Fruit fly (Drosophila melanogaster) whole organism, embryonic: Measurements from ENCODE around the gene CG9497.

ENCODE experiments used
- CG10267 ChIP-seq: fragments of 200-800 bp; sonication (Bioruptor generic); optimal IDR thresholded peaks from 2 replicates; lab custom pipeline; 2018; ENCODE audit warnings: missing biosample characterization, mild to moderate bottlenecking, missing genetic modification characterization, moderate library complexity
- CG10366 ChIP-seq: fragments of 200-800 bp; sonication (Bioruptor generic); IDR thresholded peaks from 2 replicates; pipeline ENCODE4 v1.3.6; 2022; ENCODE audit warnings: missing biosample characterization, missing genetic modification characterization
- CG11398 ChIP-seq: fragments of 200-800 bp; sonication (Bioruptor generic); optimal IDR thresholded peaks from 2 replicates; lab custom pipeline; 2016; ENCODE audit warnings: missing biosample characterization, missing genetic modification characterization
- CG12219 ChIP-seq: fragments of 200-800 bp; sonication (Bioruptor generic); optimal IDR thresholded peaks from 3 replicates; lab custom pipeline; 2018; ENCODE audit warnings: missing biosample characterization, mild to moderate bottlenecking, missing genetic modification characterization
- CG13296 ChIP-seq: fragments of 200-800 bp; sonication (Bioruptor generic); optimal IDR thresholded peaks from 3 replicates; lab custom pipeline; 2018; ENCODE audit warnings: missing biosample characterization, mild to moderate bottlenecking, missing genetic modification characterization
- CG15073 ChIP-seq: fragments of 200-800 bp; sonication (Bioruptor generic); optimal IDR thresholded peaks from 2 replicates; lab custom pipeline; 2016; ENCODE audit warnings: missing biosample characterization, missing genetic modification characterization
- CG17328 ChIP-seq: fragments of 200-800 bp; sonication (Bioruptor generic); IDR thresholded peaks from 2 replicates; pipeline ENCODE4 v1.3.6; 2022; ENCODE audit warnings: missing biosample characterization, missing genetic modification characterization
- CG17385 ChIP-seq: fragments of 200-800 bp; sonication (Bioruptor generic); optimal IDR thresholded peaks from 3 replicates; lab custom pipeline; 2018; ENCODE audit warnings: missing biosample characterization, mild to moderate bottlenecking, missing genetic modification characterization
- CG18011 ChIP-seq: fragments of 200-800 bp; sonication (Bioruptor generic); optimal IDR thresholded peaks from 2 replicates; lab custom pipeline; 2017; ENCODE audit warnings: missing biosample characterization, missing genetic modification characterization, mild to moderate bottlenecking, moderate library complexity, missing genotype
- CG2678 ChIP-seq: fragments of 200-800 bp; sonication (Bioruptor generic); optimal IDR thresholded peaks from 3 replicates; lab custom pipeline; 2019; ENCODE audit warnings: missing biosample characterization, mild to moderate bottlenecking, missing genetic modification characterization, moderate library complexity
- CG2875 ChIP-seq: fragments of 200-800 bp; sonication (Bioruptor generic); optimal IDR thresholded peaks from 2 replicates; lab custom pipeline; 2017; ENCODE audit warnings: missing biosample characterization, mild to moderate bottlenecking, missing genetic modification characterization, missing genetic modification reagents
- CG33557 ChIP-seq: fragments of 200-800 bp; sonication (Bioruptor generic); optimal IDR thresholded peaks from 2 replicates; lab custom pipeline; 2019; ENCODE audit warnings: missing biosample characterization, mild to moderate bottlenecking, missing genetic modification characterization, moderate library complexity
- CG34376 ChIP-seq: fragments of 200-800 bp; sonication (Bioruptor generic); optimal IDR thresholded peaks from 2 replicates; lab custom pipeline; 2018; ENCODE audit warnings: missing biosample characterization, mild to moderate bottlenecking, missing genetic modification characterization
- CG4424 ChIP-seq: fragments of 200-800 bp; sonication (Bioruptor generic); optimal IDR thresholded peaks from 3 replicates; lab custom pipeline; 2016; ENCODE audit warnings: missing biosample characterization, missing genetic modification characterization
- CG5180 ChIP-seq: fragments of 200-800 bp; sonication (Bioruptor generic); optimal IDR thresholded peaks from 3 replicates; lab custom pipeline; 2017; ENCODE audit warnings: missing biosample characterization, missing genetic modification characterization, mild to moderate bottlenecking, moderate library complexity, missing genetic modification reagents
- CG6175 ChIP-seq: fragments of 200-800 bp; sonication (Bioruptor generic); IDR thresholded peaks from 3 replicates; pipeline ENCODE4 v1.3.6; 2022; ENCODE audit warnings: missing biosample characterization, missing genetic modification characterization
- CG6272 ChIP-seq: fragments of 200-800 bp; sonication (Bioruptor generic); IDR thresholded peaks from 2 replicates; pipeline ENCODE4 v1.3.6; 2022; ENCODE audit warnings: missing biosample characterization, missing genetic modification characterization
- CG8924 ChIP-seq: fragments of 200-800 bp; optimal IDR thresholded peaks from 3 replicates; lab custom pipeline; 2019; ENCODE audit warnings: missing biosample characterization, mild to moderate bottlenecking, missing genetic modification characterization, moderate library complexity
- CTCF ChIP-seq: fragments of 200-800 bp; sonication (Bioruptor generic); optimal IDR thresholded peaks from 2 replicates; lab custom pipeline; 2017; ENCODE audit warnings: missing biosample characterization, mild to moderate bottlenecking, missing genetic modification characterization, moderate library complexity
- D19B ChIP-seq: fragments of 200-800 bp; sonication (Bioruptor generic); optimal IDR thresholded peaks from 2 replicates; lab custom pipeline; 2017; ENCODE audit warnings: missing biosample characterization, mild to moderate bottlenecking, missing genetic modification characterization
- Doc2 ChIP-seq: fragments of 200-800 bp; sonication (Bioruptor generic); IDR thresholded peaks from 2 replicates; pipeline ENCODE4 v1.3.6; 2022; ENCODE audit warnings: missing biosample characterization, missing genetic modification characterization
- Ets65A ChIP-seq: fragments of 200-800 bp; sonication (Bioruptor generic); peaks from one replicate; lab custom pipeline; 2016; ENCODE audit warnings: missing biosample characterization, missing genetic modification characterization
- GATAe ChIP-seq: fragments of 200-800 bp; sonication (Bioruptor generic); conservative IDR thresholded peaks from 2 replicates; pipeline ENCODE4 v1.3.6; 2022; ENCODE audit warnings: missing biosample characterization, missing genetic modification characterization
- NFAT ChIP-seq: fragments of 200-800 bp; sonication (Bioruptor generic); IDR thresholded peaks from 2 replicates; pipeline ENCODE4 v1.3.6; 2022; ENCODE audit warnings: missing biosample characterization, missing genetic modification characterization
- Nf-YB ChIP-seq: fragments of 200-800 bp; sonication (Bioruptor generic); optimal IDR thresholded peaks from 3 replicates; lab custom pipeline; 2019; ENCODE audit warnings: missing biosample characterization, mild to moderate bottlenecking, missing genetic modification characterization, moderate library complexity
- Optix ChIP-seq: fragments of 200-800 bp; sonication (Bioruptor generic); IDR thresholded peaks from 3 replicates; pipeline ENCODE4 v1.3.6; 2022; ENCODE audit warnings: missing biosample characterization, missing genetic modification characterization
- al ChIP-seq: fragments of 200-800 bp; sonication (Bioruptor generic); IDR thresholded peaks from 2 replicates; pipeline ENCODE4 v1.3.6; 2022; ENCODE audit warnings: missing biosample characterization, missing genetic modification characterization
- az2 ChIP-seq: fragments of 200-800 bp; sonication (Bioruptor generic); optimal IDR thresholded peaks from 3 replicates; lab custom pipeline; 2016; ENCODE audit warnings: missing biosample characterization, missing genetic modification characterization
- bcd ChIP-seq: fragments of 200-800 bp; sonication (Bioruptor generic); optimal IDR thresholded peaks from 2 replicates; lab custom pipeline; 2017; ENCODE audit warnings: missing biosample characterization, mild to moderate bottlenecking, missing genetic modification characterization
- crol ChIP-seq: fragments of 200-800 bp; sonication (Bioruptor generic); IDR thresholded peaks from 2 replicates; pipeline ENCODE4 v1.3.6; 2022; ENCODE audit warnings: missing biosample characterization, missing genetic modification characterization
- ewg ChIP-seq: fragments of 200-800 bp; sonication (Bioruptor generic); optimal IDR thresholded peaks from 3 replicates; lab custom pipeline; 2017; ENCODE audit warnings: mild to moderate bottlenecking, missing biosample characterization, missing genetic modification reagents, missing genetic modification characterization
- exex ChIP-seq: fragments of 200-800 bp; sonication (Bioruptor generic); optimal IDR thresholded peaks from 4 replicates; lab custom pipeline; 2018; ENCODE audit warnings: missing biosample characterization, mild to moderate bottlenecking, missing genetic modification characterization, moderate library complexity
- ham ChIP-seq: fragments of 200-800 bp; sonication (Bioruptor generic); IDR thresholded peaks from 2 replicates; pipeline ENCODE4 v1.3.6; 2022; ENCODE audit warnings: missing biosample characterization, missing genetic modification characterization
- kay ChIP-seq: fragments of 200-800 bp; sonication (Bioruptor generic); optimal IDR thresholded peaks from 2 replicates; lab custom pipeline; 2016; ENCODE audit warnings: missing biosample characterization, missing genetic modification characterization
- ken ChIP-seq: fragments of 200-800 bp; sonication (Bioruptor generic); IDR thresholded peaks from 3 replicates; pipeline ENCODE4 v1.3.6; 2022; ENCODE audit warnings: missing biosample characterization, missing genetic modification characterization
- pan ChIP-seq, 4 experiments: fragments of >200 bp in 3 of 4; fragments of 200-800 bp in 1 of 4; sonication (Bioruptor generic) in 1 of 4; optimal IDR thresholded peaks in 3 of 4; IDR thresholded peaks in 1 of 4; 2 replicates each; pipeline versions ENCODE4 v1.3.6 to Lab custom; 2017 to 2022; ENCODE audit warnings: missing biosample characterization in 2 of 4, missing genetic modification characterization in 2 of 4, mixed read lengths in 1 of 4
- repo ChIP-seq: fragments of 200-800 bp; sonication (Bioruptor generic); optimal IDR thresholded peaks from 2 replicates; lab custom pipeline; 2016; ENCODE audit warnings: missing biosample characterization, missing genetic modification characterization
- slp2 ChIP-seq: fragments of 200-800 bp; sonication (Bioruptor generic); optimal IDR thresholded peaks from 2 replicates; lab custom pipeline; 2016; ENCODE audit warnings: missing biosample characterization, missing genetic modification characterization
- so ChIP-seq: fragments of 200-800 bp; sonication (Bioruptor generic); IDR thresholded peaks from 3 replicates; pipeline ENCODE4 v1.3.6; 2022; ENCODE audit warnings: missing biosample characterization, missing genetic modification characterization
- tap ChIP-seq: fragments of 200-800 bp; optimal IDR thresholded peaks from 3 replicates; lab custom pipeline; 2019; ENCODE audit warnings: missing biosample characterization, mild to moderate bottlenecking, missing genetic modification characterization, moderate library complexity
- unpg ChIP-seq: fragments of 200-800 bp; sonication (Bioruptor generic); optimal IDR thresholded peaks from 3 replicates; lab custom pipeline; 2018; ENCODE audit warnings: missing biosample characterization, mild to moderate bottlenecking, missing genetic modification characterization, moderate library complexity

The CG9497 gene

DNA sequence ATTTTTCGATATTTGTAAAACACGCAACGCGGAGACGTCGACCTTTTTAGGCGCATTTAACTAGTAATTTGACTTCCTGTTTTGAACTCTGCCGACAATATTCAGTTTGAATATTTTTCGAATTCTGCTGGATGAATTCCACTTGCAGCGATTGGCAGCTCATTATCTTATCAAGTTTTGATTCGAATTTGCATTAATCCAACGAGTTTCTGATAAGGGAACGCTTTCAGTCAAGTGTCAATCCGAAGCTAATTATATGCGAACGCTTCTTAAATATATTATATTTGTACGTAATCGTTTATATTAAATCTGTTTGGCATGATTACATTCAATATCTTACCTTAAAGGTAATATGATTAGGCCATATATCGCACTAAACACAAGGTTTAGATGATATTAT lies at the start of gene CG9497:
CG9497 (minus strand) TSS at position 101 of the 400 bp plus-strand sequence.
- no peak for TF ChIP-seq CG10267 (tag; lab: Kevin White, UChicago)
- TF ChIP-seq CG8924 = no peak
- TF ChIP-seq exex (tag; lab: Kevin White, UChicago) = peak; percentile 22
- no peak for TF ChIP-seq az2 (GFP tag; lab: Kevin White, UChicago)

DNA sequence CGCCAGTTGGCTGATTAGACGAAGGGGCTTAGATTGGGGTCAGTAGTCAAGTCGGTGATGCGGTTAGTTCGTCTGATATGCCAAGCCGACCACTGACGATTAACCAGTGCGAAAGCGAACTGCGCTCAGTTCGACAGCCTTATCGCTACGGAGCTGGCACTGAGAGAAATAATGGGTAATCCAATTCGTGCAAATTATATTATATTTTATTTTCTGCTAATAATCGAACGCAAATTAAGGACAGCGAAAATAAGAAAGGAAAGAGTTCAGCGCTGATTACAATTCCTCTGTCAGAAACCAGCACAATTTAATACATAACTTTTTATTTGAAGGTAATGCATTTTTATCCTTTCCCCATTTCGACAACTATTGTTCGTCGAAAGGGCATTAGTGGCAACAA lies 48.9 kb upstream of the CG9497 start, which contains the start of gene CG42369:
CG42369 (minus strand) TSS at position 101 of the 400 bp plus-strand sequence.
- no peak for TF ChIP-seq pan (optimal IDR thresholded peaks at IDR 0.05; lab: Kevin White, UChicago)
- no peak for TF ChIP-seq pan (GFP tag; optimal IDR thresholded peaks at IDR 0.05 in 1 of 2, IDR thresholded peaks at IDR 0.05 in 1 of 2)
- no peak for TF ChIP-seq CG5180 (GFP tag; lab: Kevin White, UChicago)
- TF ChIP-seq CG15073 (GFP tag; lab: Kevin White, UChicago) = no peak
- no peak for TF ChIP-seq CG11398 (GFP tag; lab: Kevin White, UChicago)
- TF ChIP-seq CG33557 = no peak
- TF ChIP-seq ken = no peak
- no peak for TF ChIP-seq CG34376
- no peak for TF ChIP-seq slp2 (GFP tag; lab: Kevin White, UChicago)
- no peak for TF ChIP-seq CG2678 (tag; lab: Kevin White, UChicago)
- TF ChIP-seq unpg (GFP tag; lab: Kevin White, UChicago) = no peak
- TF ChIP-seq CG6272 = no peak
- TF ChIP-seq CG10366 = no peak
- TF ChIP-seq Optix (GFP tag; lab: Robert Waterston, UW) = no peak
- no peak for TF ChIP-seq Doc2 (GFP tag; lab: Robert Waterston, UW)
- TF ChIP-seq, all 482 proteins: peak for 0

DNA sequence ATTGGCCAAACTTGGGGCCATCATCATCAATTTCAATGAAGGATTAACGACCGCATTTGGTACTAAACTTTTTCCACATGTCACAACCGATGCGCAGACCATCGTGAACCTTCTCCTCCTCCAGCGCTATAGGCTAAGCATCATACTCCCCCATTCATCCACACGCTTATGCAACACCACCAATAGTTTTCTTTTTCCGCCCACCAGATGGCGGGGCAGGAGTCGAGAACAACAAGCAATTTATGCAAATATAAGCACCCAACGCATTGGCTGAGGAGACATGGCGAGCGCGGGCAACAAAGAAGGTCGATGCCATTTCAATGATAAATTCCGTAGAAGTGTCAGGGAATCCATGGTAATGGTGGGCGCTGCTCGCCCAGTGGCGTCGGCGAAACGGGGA lies 43.2 kb upstream of the CG9497 start:
- TF ChIP-seq CG17385 (GFP tag; lab: Kevin White, UChicago) (no peak), NFAT (GFP tag; lab: Robert Waterston, UW) (0 out of 2 replicates have a peak, but pooled peaks have one; percentile 2), al (GFP tag; lab: Robert Waterston, UW) (no peak), D19B (GFP tag; lab: Kevin White, UChicago) (no peak), CTCF (GFP tag; lab: Kevin White, UChicago) (peak; percentile 74), GATAe (no peak), bcd (GFP tag; lab: Kevin White, UChicago) (no peak), CG12219 (GFP tag; lab: Kevin White, UChicago) (no peak)

DNA sequence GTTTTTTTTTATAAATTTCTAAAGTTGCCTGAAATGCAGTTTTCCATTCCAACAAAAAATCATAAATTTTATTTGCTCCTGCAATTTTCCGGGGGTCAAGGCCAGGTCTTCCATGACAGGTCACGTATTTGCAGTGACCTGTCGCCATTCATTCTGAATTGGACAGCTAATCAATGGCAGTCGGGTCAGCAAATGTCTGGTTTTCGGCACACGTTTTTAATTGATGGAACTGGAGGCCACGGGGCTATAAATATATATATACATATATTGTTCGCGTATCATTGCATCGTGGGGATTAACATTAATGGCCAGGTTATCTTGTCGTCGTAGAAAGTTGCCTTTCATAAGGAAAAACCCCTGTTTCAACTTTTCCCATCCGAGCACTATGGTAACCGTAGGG lies 38.8 kb upstream of the CG9497 start:
- TF ChIP-seq ham (GFP tag; lab: Robert Waterston, UW) = no peak

DNA sequence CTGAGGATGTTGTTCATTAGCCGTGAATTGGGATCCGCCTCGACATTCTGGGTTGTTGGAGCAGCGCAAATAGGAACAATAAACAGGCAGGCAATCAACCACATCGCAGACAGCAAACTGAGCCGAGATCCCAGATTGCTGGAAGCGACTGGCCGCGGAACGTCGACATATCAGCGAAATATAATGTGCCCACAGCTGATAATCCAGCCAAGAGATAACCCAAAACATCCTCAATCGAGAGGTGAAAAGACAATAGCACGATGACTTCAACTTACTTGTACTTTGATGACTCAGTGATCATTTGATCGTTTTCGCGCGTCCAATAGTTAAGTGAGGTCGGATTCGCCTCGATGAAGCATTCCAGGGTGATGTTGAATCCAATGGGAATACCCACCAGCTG lies 37.2 kb upstream of the CG9497 start, which contains the start of gene Nepl6:
Nepl6 (minus strand) TSS at position 104 of the 400 bp plus-strand sequence.
- TF ChIP-seq Nf-YB (no peak), CG13296 (no peak), tap (no peak)

DNA sequence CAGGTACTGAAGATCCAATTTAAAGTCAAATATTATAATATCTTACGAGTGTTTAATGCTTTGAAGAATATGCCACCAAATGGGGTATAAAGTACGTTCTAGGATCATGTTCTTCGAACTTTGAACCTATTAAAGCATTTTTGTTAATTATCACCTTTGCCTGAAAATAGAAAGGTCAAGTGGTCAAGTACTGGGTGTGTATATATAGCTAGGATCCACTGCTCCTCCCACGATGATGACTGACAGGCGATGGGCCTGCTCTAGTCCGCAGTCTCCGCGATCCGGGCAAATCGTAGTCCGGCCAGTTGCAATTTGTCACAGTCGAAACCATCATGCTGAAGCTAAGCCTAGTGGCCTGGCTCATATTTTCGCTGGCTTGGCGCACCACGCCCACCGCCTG lies 32.7 kb upstream of the CG9497 start, which contains the start of gene Nepl5:
Nepl5 (plus strand) TSS at position 301 of the 400 bp plus-strand sequence.
- TF ChIP-seq CG17328 (no peak), repo (GFP tag; lab: Kevin White, UChicago) (no peak), crol (GFP tag; lab: Robert Waterston, UW) (no peak), CG18011 (GFP tag; lab: Kevin White, UChicago) (no peak), CG6175 (GFP tag; lab: Robert Waterston, UW) (no peak), Ets65A (GFP tag; lab: Kevin White, UChicago) (no peak), CG2875 (GFP tag; lab: Kevin White, UChicago) (no peak), kay (no peak), CG4424 (GFP tag; lab: Kevin White, UChicago) (no peak), so (GFP tag; lab: Robert Waterston, UW) (no peak), GATAe (no peak), ewg (GFP tag; lab: Kevin White, UChicago) (no peak)
